Worm (Caenorhabditis elegans) whole organism, L1 larva: Measurements from ENCODE around the gene M153.3.

Source experiments
- C34B4.2 ChIP-seq: sonication (generic microtip); optimal IDR thresholded peaks from 2 replicates; lab custom pipeline; 2017; ENCODE audit warnings: mild to moderate bottlenecking, missing genetic modification characterization, missing compliant biosample characterization
- aha-1 ChIP-seq: fragments of 150-350 bp; optimal IDR thresholded peaks from 2 replicates; lab custom pipeline; 2014; ENCODE audit warnings: missing biosample characterization, missing genetic modification characterization
- alr-1 ChIP-seq: fragments of 200-800 bp; sonication (Bioruptor generic); optimal IDR thresholded peaks from 2 replicates; lab custom pipeline; 2018; ENCODE audit warnings: borderline replicate concordance, mild to moderate bottlenecking, missing genetic modification characterization, missing compliant biosample characterization
- ama-1 ChIP-seq: fragments of 150-350 bp; optimal IDR thresholded peaks from 2 replicates; lab custom pipeline; 2014
- blmp-1 ChIP-seq: fragments of 150-350 bp; optimal IDR thresholded peaks from 2 replicates; lab custom pipeline; 2014; ENCODE audit warnings: missing biosample characterization, missing genetic modification characterization
- ceh-63 ChIP-seq: fragments of 200-800 bp; sonication (Bioruptor generic); optimal IDR thresholded peaks from 2 replicates; lab custom pipeline; 2018; ENCODE audit warnings: mild to moderate bottlenecking, missing genetic modification characterization, missing compliant biosample characterization
- ceh-8 ChIP-seq: fragments of 200-800 bp; sonication (Bioruptor generic); optimal IDR thresholded peaks from 2 replicates; lab custom pipeline; 2018; ENCODE audit warnings: mild to moderate bottlenecking, missing genetic modification characterization, moderate library complexity, missing compliant biosample characterization
- ceh-90 ChIP-seq: sonication (generic microtip); optimal IDR thresholded peaks from 2 replicates; lab custom pipeline; 2016; ENCODE audit warnings: missing genetic modification characterization, missing compliant biosample characterization
- ces-1 ChIP-seq: fragments of 150-350 bp; optimal IDR thresholded peaks from 2 replicates; lab custom pipeline; 2014; ENCODE audit warnings: missing biosample characterization, missing genetic modification reagents, missing genetic modification characterization
- dpl-1 ChIP-seq, 3 experiments: fragments of 150-350 bp in 2 of 3; sonication (generic microtip) in 1 of 3; optimal IDR thresholded peaks; 2 replicates each; lab custom pipeline; 2014 to 2017; ENCODE audit warnings: missing biosample characterization in 3 of 3, missing genetic modification characterization in 3 of 3, missing genetic modification reagents in 3 of 3
- dsc-1 ChIP-seq: sonication (generic microtip); optimal IDR thresholded peaks from 2 replicates; lab custom pipeline; 2016; ENCODE audit warnings: mild to moderate bottlenecking, missing genetic modification characterization, missing compliant biosample characterization
- efl-1 ChIP-seq, 4 experiments: fragments of 150-350 bp; optimal IDR thresholded peaks in 3 of 4; peaks in 1 of 4; 1 replicate in 1 of 4; 2 replicates in 3 of 4; lab custom pipeline; 2014; ENCODE audit warnings: missing biosample characterization in 2 of 4, missing genetic modification characterization in 2 of 4, missing genetic modification reagents in 2 of 4
- efl-3 ChIP-seq: fragments of 200-800 bp; sonication (Bioruptor generic); optimal IDR thresholded peaks from 2 replicates; lab custom pipeline; 2018; ENCODE audit warnings: mild to moderate bottlenecking, missing genetic modification characterization, missing compliant biosample characterization
- elt-3 ChIP-seq, 6 experiments: fragments of 150-350 bp in 1 of 6; sonication (generic microtip); optimal IDR thresholded peaks; 2 replicates each; lab custom pipeline; 2017 to 2018; ENCODE audit warnings: missing biosample characterization in 6 of 6, missing genetic modification characterization in 6 of 6, inconsistent platforms in 1 of 6
- fos-1 ChIP-seq: fragments of 150-350 bp; optimal IDR thresholded peaks from 2 replicates; lab custom pipeline; 2014; ENCODE audit warnings: missing biosample characterization, missing genetic modification characterization
- grh-1 ChIP-seq: fragments of 200-800 bp; sonication (Bioruptor generic); IDR thresholded peaks from 2 replicates; pipeline ENCODE4 v1.3.6; 2022; ENCODE audit warnings: missing genetic modification reagents, missing genetic modification characterization, missing compliant biosample characterization
- hlh-4 ChIP-seq: sonication (generic microtip); optimal IDR thresholded peaks from 2 replicates; lab custom pipeline; 2016; ENCODE audit warnings: mild to moderate bottlenecking, missing genetic modification characterization, missing compliant biosample characterization
- hpl-2 ChIP-seq: fragments of 150-350 bp; optimal IDR thresholded peaks from 2 replicates; lab custom pipeline; 2014; ENCODE audit warnings: missing biosample characterization, missing genetic modification reagents, missing genetic modification characterization
- lin-13 ChIP-seq: fragments of 150-350 bp; optimal IDR thresholded peaks from 2 replicates; lab custom pipeline; 2014; ENCODE audit warnings: missing biosample characterization, missing genetic modification reagents, missing genetic modification characterization
- lin-14 ChIP-seq: fragments of 200-800 bp; sonication (Bioruptor generic); optimal IDR thresholded peaks from 2 replicates; lab custom pipeline; 2018; ENCODE audit warnings: mild to moderate bottlenecking, missing genetic modification characterization, moderate library complexity, missing compliant biosample characterization
- lin-15B ChIP-seq: fragments of 150-350 bp; sonication (generic microtip); optimal IDR thresholded peaks from 3 replicates; lab custom pipeline; 2014; ENCODE audit warnings: missing biosample characterization, missing genetic modification characterization
- lin-35 ChIP-seq, 2 experiments: fragments of 150-350 bp; optimal IDR thresholded peaks; 2 replicates each; lab custom pipeline; 2014; ENCODE audit warnings: missing biosample characterization in 2 of 2, missing genetic modification characterization in 2 of 2, missing genetic modification reagents in 2 of 2
- lir-3 ChIP-seq: sonication (generic microtip); optimal IDR thresholded peaks from 2 replicates; lab custom pipeline; 2016; ENCODE audit warnings: mild to moderate bottlenecking, missing genetic modification characterization, moderate library complexity, missing compliant biosample characterization; ENCODE audit not compliant: poor library complexity
- lsy-2 ChIP-seq, 2 experiments: fragments of 150-350 bp; optimal IDR thresholded peaks; 2 replicates each; lab custom pipeline; 2014; ENCODE audit warnings: missing biosample characterization in 2 of 2, missing genetic modification characterization in 2 of 2
- mdl-1 ChIP-seq, 2 experiments: fragments of 150-350 bp; optimal IDR thresholded peaks; 2 replicates each; lab custom pipeline; 2014 to 2017; ENCODE audit warnings: missing biosample characterization in 2 of 2, missing genetic modification characterization in 2 of 2, inconsistent platforms in 1 of 2
- mef-2 ChIP-seq: fragments of 150-350 bp; optimal IDR thresholded peaks from 2 replicates; lab custom pipeline; 2014; ENCODE audit warnings: missing biosample characterization, missing genetic modification characterization
- mep-1 ChIP-seq: fragments of 150-350 bp; optimal IDR thresholded peaks from 2 replicates; lab custom pipeline; 2014; ENCODE audit warnings: missing biosample characterization, missing genetic modification characterization
- nhr-12 ChIP-seq: sonication (generic microtip); optimal IDR thresholded peaks from 2 replicates; lab custom pipeline; 2017; ENCODE audit warnings: missing biosample characterization, missing genetic modification characterization
- nhr-19 ChIP-seq: fragments of 200-800 bp; sonication (Bioruptor generic); conservative IDR thresholded peaks from 2 replicates; pipeline ENCODE4 v1.3.6; 2022; ENCODE audit warnings: missing genetic modification characterization, missing compliant biosample characterization
- nhr-237 ChIP-seq: fragments of 150-350 bp; optimal IDR thresholded peaks from 2 replicates; lab custom pipeline; 2014; ENCODE audit warnings: missing biosample characterization, missing genetic modification characterization
- nhr-47 ChIP-seq: sonication (generic microtip); optimal IDR thresholded peaks from 2 replicates; lab custom pipeline; 2016; ENCODE audit warnings: mild to moderate bottlenecking, missing genetic modification characterization, moderate library complexity, missing compliant biosample characterization
- nhr-71 ChIP-seq: sonication (generic microtip); optimal IDR thresholded peaks from 2 replicates; lab custom pipeline; 2016; ENCODE audit warnings: mild to moderate bottlenecking, missing genetic modification characterization, moderate library complexity, missing compliant biosample characterization
- nhr-76 ChIP-seq: sonication (generic microtip); optimal IDR thresholded peaks from 2 replicates; lab custom pipeline; 2017; ENCODE audit warnings: missing biosample characterization, missing genetic modification characterization
- nhr-77 ChIP-seq: fragments of 150-350 bp; optimal IDR thresholded peaks from 2 replicates; lab custom pipeline; 2014; ENCODE audit warnings: missing biosample characterization, missing genetic modification characterization
- nhr-84 ChIP-seq: sonication (generic microtip); optimal IDR thresholded peaks from 2 replicates; lab custom pipeline; 2017; ENCODE audit warnings: missing biosample characterization, missing genetic modification characterization
- nhr-85 ChIP-seq: sonication (generic microtip); peaks from one replicate; lab custom pipeline; 2016; ENCODE audit warnings: missing genetic modification characterization, inconsistent platforms, missing compliant biosample characterization
- nhr-90 ChIP-seq: sonication (generic microtip); optimal IDR thresholded peaks from 2 replicates; lab custom pipeline; 2016; ENCODE audit warnings: mild to moderate bottlenecking, missing genetic modification characterization, missing compliant biosample characterization; ENCODE audit not compliant: poor library complexity
- pag-3 ChIP-seq: sonication (generic microtip); optimal IDR thresholded peaks from 2 replicates; lab custom pipeline; 2017; ENCODE audit warnings: missing genetic modification characterization, mild to moderate bottlenecking, missing compliant biosample characterization, antibody characterized with exemption, borderline replicate concordance; ENCODE audit not compliant: insufficient read depth
- pqm-1 ChIP-seq: sonication (generic microtip); optimal IDR thresholded peaks from 3 replicates; lab custom pipeline; 2017; ENCODE audit warnings: missing biosample characterization, missing genetic modification characterization
- rnt-1 ChIP-seq: sonication (generic microtip); optimal IDR thresholded peaks from 2 replicates; lab custom pipeline; 2016; ENCODE audit warnings: mild to moderate bottlenecking, missing genetic modification characterization, moderate library complexity, missing compliant biosample characterization
- skn-1 ChIP-seq: fragments of 150-350 bp; optimal IDR thresholded peaks from 2 replicates; lab custom pipeline; 2014; ENCODE audit warnings: missing biosample characterization, missing genetic modification characterization
- snu-23 ChIP-seq: sonication (generic microtip); optimal IDR thresholded peaks from 2 replicates; lab custom pipeline; 2016; ENCODE audit warnings: missing genetic modification characterization, missing compliant biosample characterization
- sup-37 ChIP-seq: fragments of 200-800 bp; sonication (Bioruptor generic); optimal IDR thresholded peaks from 2 replicates; lab custom pipeline; 2018; ENCODE audit warnings: mild to moderate bottlenecking, missing genetic modification characterization, missing compliant biosample characterization
- swsn-7 ChIP-seq: sonication (generic microtip); optimal IDR thresholded peaks from 2 replicates; lab custom pipeline; 2016; ENCODE audit warnings: missing genetic modification characterization, missing compliant biosample characterization
- unc-130 ChIP-seq: fragments of 150-350 bp; optimal IDR thresholded peaks from 2 replicates; lab custom pipeline; 2017; ENCODE audit warnings: missing biosample characterization, missing genetic modification characterization, inconsistent platforms
- unc-62 ChIP-seq: fragments of 150-350 bp; optimal IDR thresholded peaks from 2 replicates; lab custom pipeline; 2014; ENCODE audit warnings: missing biosample characterization, missing genetic modification reagents, missing genetic modification characterization
- xbp-1 ChIP-seq: sonication (generic microtip); optimal IDR thresholded peaks from 2 replicates; lab custom pipeline; 2016; ENCODE audit warnings: missing genetic modification characterization, missing compliant biosample characterization
- zag-1 ChIP-seq: fragments of 150-350 bp; optimal IDR thresholded peaks from 2 replicates; lab custom pipeline; 2014; ENCODE audit warnings: missing biosample characterization, missing genetic modification characterization
- zip-4 ChIP-seq: fragments of 200-800 bp; sonication (Bioruptor generic); optimal IDR thresholded peaks from 2 replicates; lab custom pipeline; 2018; ENCODE audit warnings: mild to moderate bottlenecking, missing genetic modification characterization, moderate library complexity, missing compliant biosample characterization
- ztf-4 ChIP-seq: fragments of 150-350 bp; optimal IDR thresholded peaks from 2 replicates; lab custom pipeline; 2014; ENCODE audit warnings: missing biosample characterization, missing genetic modification characterization

The M153.3 gene

DNA sequence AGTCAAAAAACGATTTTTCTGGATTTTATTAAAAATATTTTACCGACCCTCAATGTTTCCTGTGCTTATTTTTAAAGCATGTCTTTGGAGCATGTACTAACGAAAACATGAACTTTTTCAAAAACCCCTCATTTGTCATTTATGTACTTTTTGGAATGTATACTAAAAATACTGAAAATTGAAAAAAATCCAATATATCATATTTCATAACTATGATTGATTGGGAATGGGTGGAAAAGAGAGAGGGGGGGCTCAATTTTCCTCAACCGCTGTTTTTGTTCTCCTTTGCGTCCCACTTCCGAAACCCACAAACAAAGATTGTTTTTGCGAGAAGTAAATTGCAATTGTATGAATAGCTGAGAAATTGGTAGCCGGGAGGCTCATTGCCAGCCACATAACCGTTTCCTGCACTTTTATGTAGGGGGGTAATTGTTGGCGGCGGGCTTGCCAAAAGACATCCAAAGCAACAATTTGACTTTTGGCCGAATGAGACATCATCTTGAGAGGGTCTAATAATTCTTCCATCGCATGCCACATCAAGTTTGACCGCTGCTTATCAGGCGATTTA is 37.2 kb downstream of the M153.3 start:
- TF ChIP-seq hlh-4 (no peak), efl-1 (optimal IDR thresholded peaks at IDR 0.05; lab: Kevin White, UChicago) (no peak), efl-1 (GFP tag; optimal IDR thresholded peaks at IDR 0.05 in 1 of 2; lab: Kevin White, UChicago) (peak in 1 of 2 experiments; percentile 56), blmp-1 (tag; lab: Kevin White, UChicago) (peak; percentile 4)

DNA sequence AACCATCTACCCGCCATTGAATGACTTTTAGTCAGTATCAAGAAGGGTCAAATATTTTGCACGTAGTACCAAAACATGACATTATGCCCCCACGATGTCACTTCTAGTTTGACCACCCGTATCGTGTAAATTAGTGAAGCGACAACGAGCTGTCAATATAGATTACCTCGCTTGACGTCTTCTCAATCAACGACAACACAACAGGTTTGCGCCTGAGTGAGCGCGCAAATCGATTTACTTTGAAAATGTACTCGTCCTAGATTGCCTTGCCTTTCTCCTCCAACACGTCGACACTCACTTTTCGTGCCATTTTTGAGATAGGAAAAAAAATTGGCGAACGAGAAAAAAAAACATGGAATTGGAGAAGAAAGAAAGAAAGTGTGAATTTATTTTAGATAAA is 38.0 kb downstream of the M153.3 start:
- TF ChIP-seq nhr-76 (tag; lab: Kevin White, UChicago) (no peak), nhr-237 (tag; lab: Kevin White, UChicago) (no peak), swsn-7 (tag; lab: Kevin White, UChicago) (peak; percentile 16), nhr-84 (no peak), hpl-2 (GFP tag; lab: Kevin White, UChicago) (no peak), nhr-12 (tag; lab: Kevin White, UChicago) (no peak), aha-1 (tag; lab: Kevin White, UChicago) (no peak), rnt-1 (peak; percentile 15), dsc-1 (tag; lab: Kevin White, UChicago) (no peak), efl-3 (GFP tag; lab: Kevin White, UChicago) (no peak), zip-4 (GFP tag; lab: Kevin White, UChicago) (no peak), nhr-19 (GFP tag; lab: Robert Waterston, UW) (peak; percentile 48), lin-15B (tag; lab: Kevin White, UChicago) (no peak), grh-1 (GFP tag; lab: Robert Waterston, UW) (peak; percentile 89), nhr-90 (tag; lab: Kevin White, UChicago) (peak; percentile 40), ceh-8 (GFP tag; lab: Kevin White, UChicago) (peak; percentile 65), lsy-2 (tag; optimal IDR thresholded peaks at IDR 0.05; lab: Kevin White, UChicago) (peak in 1 of 2 experiments; percentile 52), pag-3 (tag; lab: Kevin White, UChicago) (peak; percentile 2), mdl-1 (tag; optimal IDR thresholded peaks at IDR 0.05; lab: Kevin White, UChicago) (peak in 1 of 2 experiments; percentile 1), ama-1 (lab: Kevin White, UChicago) (no peak), mep-1 (tag; lab: Kevin White, UChicago) (peak; percentile 63), nhr-71 (tag; lab: Kevin White, UChicago) (peak; percentile 62), ceh-90 (no peak), snu-23 (GFP tag; lab: Kevin White, UChicago) (peak; percentile 53), C34B4.2 (tag; lab: Kevin White, UChicago) (no peak), lir-3 (tag; lab: Kevin White, UChicago) (no peak), unc-62 (GFP tag; lab: Kevin White, UChicago) (no peak), alr-1 (tag; lab: Kevin White, UChicago) (no peak), sup-37 (GFP tag; lab: Kevin White, UChicago) (no peak), mef-2 (tag; lab: Kevin White, UChicago) (no peak), ceh-63 (no peak), dpl-1 (GFP tag; optimal IDR thresholded peaks at IDR 0.05; lab: Kevin White, UChicago) (no peak), nhr-77 (tag; lab: Kevin White, UChicago) (no peak), ztf-4 (no peak), lin-14 (GFP tag; lab: Kevin White, UChicago) (peak; percentile 83), zag-1 (tag; lab: Kevin White, UChicago) (no peak), skn-1 (tag; lab: Kevin White, UChicago) (no peak), pqm-1 (tag; lab: Kevin White, UChicago) (no peak), fos-1 (tag; lab: Kevin White, UChicago) (no peak), ces-1 (GFP tag; lab: Kevin White, UChicago) (no peak), lin-13 (GFP tag; lab: Kevin White, UChicago) (peak; percentile 13), elt-3 (tag; optimal IDR thresholded peaks at IDR 0.05; lab: Kevin White, UChicago) (peak in 5 of 6 experiments; percentile 6 to 50 (median 33)), lin-35 (GFP tag; optimal IDR thresholded peaks at IDR 0.05; lab: Kevin White, UChicago) (peak; percentile 1 to 44), nhr-85 (peak; percentile 96), unc-130 (tag; lab: Kevin White, UChicago) (peak; percentile 74), nhr-47 (tag; lab: Kevin White, UChicago) (peak; percentile 26), xbp-1 (tag; lab: Kevin White, UChicago) (peak; percentile 11)
